Fruit fly (Drosophila melanogaster) whole organism: ENCODE measurements around the gene CG4839.

Experiments
- CG8478 ChIP-seq: fragments of >200 bp; optimal IDR thresholded peaks from 2 replicates; lab custom pipeline; 2018; ENCODE audit warnings: inconsistent platforms
- EcR ChIP-seq, 2 experiments: fragments of >200 bp; optimal IDR thresholded peaks; 2 replicates each; lab custom pipeline; 2017; ENCODE audit warnings: missing biosample characterization in 2 of 2, missing genetic modification characterization in 2 of 2, missing genetic modification reagents in 2 of 2
- psq ChIP-seq: fragments of >200 bp; optimal IDR thresholded peaks from 2 replicates; lab custom pipeline; 2017
- usp ChIP-seq: fragments of >200 bp; optimal IDR thresholded peaks from 2 replicates; lab custom pipeline; 2017; ENCODE audit warnings: missing biosample characterization, missing genetic modification characterization, mixed read lengths

DNA sequence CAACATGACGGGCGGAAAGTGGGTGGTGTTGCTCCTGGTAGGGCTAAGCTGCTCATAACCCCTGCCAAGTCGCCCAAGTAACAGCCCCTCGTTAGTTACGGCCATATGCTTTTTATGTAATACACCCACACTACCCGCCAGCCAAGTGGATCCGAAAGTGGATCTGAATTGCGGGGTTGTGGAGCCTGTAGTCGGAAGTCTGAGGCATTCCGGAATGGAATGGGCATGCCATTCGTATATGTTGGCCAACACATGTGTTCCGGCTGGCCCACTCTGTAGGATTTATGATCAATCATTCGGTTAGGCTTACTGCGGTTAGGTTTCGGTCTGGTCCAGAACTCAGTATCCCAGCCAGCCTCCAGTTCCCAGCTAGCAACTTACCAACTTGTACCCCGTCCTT is 48.4 kb upstream of the CG4839 start:
- no peak for TF ChIP-seq psq (lab: Kevin White, UChicago)
- no peak for TF ChIP-seq EcR (GFP tag; optimal IDR thresholded peaks at IDR 0.05; lab: Kevin White, UChicago)
- no peak for TF ChIP-seq usp (GFP tag; lab: Kevin White, UChicago)
- no peak for TF ChIP-seq CG8478 (lab: Kevin White, UChicago)
